Worm (Caenorhabditis elegans) whole organism, early embryonic: ENCODE data around the gene trx-1.

Experiments used
- B0310.2 ChIP-seq: sonication (generic microtip); optimal IDR thresholded peaks from 2 replicates; lab custom pipeline; 2016; ENCODE audit warnings: mild to moderate bottlenecking, missing genetic modification characterization, missing compliant biosample characterization
- F13C5.2 ChIP-seq: sonication (generic microtip); optimal IDR thresholded peaks from 2 replicates; lab custom pipeline; 2017; ENCODE audit warnings: mild to moderate bottlenecking, missing genetic modification characterization, inconsistent platforms, missing compliant biosample characterization
- aly-1 ChIP-seq: sonication (generic microtip); optimal IDR thresholded peaks from 2 replicates; lab custom pipeline; 2016; ENCODE audit warnings: missing genetic modification characterization, missing compliant biosample characterization
- ama-1 ChIP-seq: fragments of 150-350 bp; optimal IDR thresholded peaks from 2 replicates; lab custom pipeline; 2014
- ceh-13 ChIP-seq: fragments of 200-800 bp; sonication (Bioruptor generic); optimal IDR thresholded peaks from 2 replicates; lab custom pipeline; 2018; ENCODE audit warnings: mild to moderate bottlenecking, missing genetic modification characterization, missing compliant biosample characterization
- ceh-36 ChIP-seq: sonication (generic microtip); optimal IDR thresholded peaks from 2 replicates; lab custom pipeline; 2016; ENCODE audit warnings: missing genetic modification characterization, inconsistent platforms, missing compliant biosample characterization
- ets-7 ChIP-seq: sonication (generic microtip); optimal IDR thresholded peaks from 2 replicates; lab custom pipeline; 2016; ENCODE audit warnings: missing genotype, missing genetic modification characterization, missing compliant biosample characterization
- flt-1 ChIP-seq: fragments of 200-800 bp; sonication (Bioruptor generic); IDR thresholded peaks from 2 replicates; pipeline ENCODE4 v1.3.6; 2022; ENCODE audit warnings: missing genetic modification characterization, missing compliant biosample characterization
- hmbx-1 ChIP-seq: sonication (generic microtip); optimal IDR thresholded peaks from 2 replicates; lab custom pipeline; 2016; ENCODE audit warnings: mild to moderate bottlenecking, missing genetic modification characterization, missing compliant biosample characterization
- hmg-4 ChIP-seq: fragments of 200-800 bp; sonication (Bioruptor generic); optimal IDR thresholded peaks from 2 replicates; lab custom pipeline; 2018; ENCODE audit warnings: mild to moderate bottlenecking, missing genetic modification characterization, missing compliant biosample characterization
- hnd-1 ChIP-seq: sonication (generic microtip); optimal IDR thresholded peaks from 2 replicates; lab custom pipeline; 2016; ENCODE audit warnings: missing genetic modification characterization, missing compliant biosample characterization
- pes-1 ChIP-seq: fragments of 200-800 bp; sonication (Bioruptor generic); IDR thresholded peaks from 2 replicates; pipeline ENCODE4 v1.3.6; 2022; ENCODE audit warnings: missing genetic modification reagents, missing genetic modification characterization, missing compliant biosample characterization
- scrt-1 ChIP-seq: fragments of 200-800 bp; sonication (Bioruptor generic); IDR thresholded peaks from 2 replicates; pipeline ENCODE4 v1.3.6; 2022; ENCODE audit warnings: missing genetic modification characterization, missing compliant biosample characterization
- sea-1 ChIP-seq: fragments of 200-800 bp; sonication (Bioruptor generic); conservative IDR thresholded peaks from 2 replicates; pipeline ENCODE4 v1.3.6; 2022; ENCODE audit warnings: missing genetic modification characterization, missing compliant biosample characterization
- tbx-11 ChIP-seq: fragments of 200-800 bp; sonication (Bioruptor generic); IDR thresholded peaks from 2 replicates; pipeline ENCODE4 v1.3.6; 2022; ENCODE audit warnings: missing genetic modification characterization, missing compliant biosample characterization
- tbx-37 ChIP-seq: fragments of 200-800 bp; sonication (Bioruptor generic); conservative IDR thresholded peaks from 2 replicates; pipeline ENCODE4 v1.3.6; 2022; ENCODE audit warnings: missing genetic modification reagents, missing genetic modification characterization, missing compliant biosample characterization
- tra-4 ChIP-seq: sonication (generic microtip); optimal IDR thresholded peaks from 2 replicates; lab custom pipeline; 2017; ENCODE audit warnings: missing genetic modification characterization, missing compliant biosample characterization

trx-1 gene

DNA sequence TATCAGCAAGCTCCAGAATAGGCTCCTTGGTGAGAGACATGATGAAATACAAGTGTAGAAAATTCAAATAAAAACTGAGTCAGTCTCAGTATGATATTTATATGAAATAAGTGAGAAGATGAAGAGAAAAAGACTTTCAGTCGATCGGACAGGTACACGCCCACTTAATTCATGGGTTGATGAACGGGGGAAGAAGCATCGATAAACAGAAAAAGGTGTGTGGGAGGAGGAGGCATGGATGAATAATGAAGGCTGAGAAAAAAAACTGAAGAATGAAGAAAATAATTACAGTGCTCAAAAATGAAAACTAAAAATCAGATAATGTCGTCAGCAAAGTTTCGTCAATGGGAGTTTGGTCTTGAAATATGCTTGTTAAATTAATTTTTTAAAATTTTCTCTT is at the start of gene trx-1:
TSS of gene trx-1 (minus strand) at position 101 of the 400 bp plus-strand sequence.
- TF ChIP-seq ama-1 (lab: Kevin White, UChicago) (no peak), aly-1 (tag; lab: Kevin White, UChicago) (no peak), hnd-1 (tag; lab: Kevin White, UChicago) (no peak), B0310.2 (no peak), pes-1 (GFP tag; lab: Robert Waterston, UW) (no peak), hmg-4 (GFP tag; lab: Kevin White, UChicago) (no peak), ceh-13 (GFP tag; lab: Kevin White, UChicago) (no peak), ets-7 (tag; lab: Kevin White, UChicago) (no peak), tra-4 (no peak), F13C5.2 (tag; lab: Kevin White, UChicago) (no peak), hmbx-1 (tag; lab: Kevin White, UChicago) (no peak), tbx-37 (no peak), ceh-36 (tag; lab: Kevin White, UChicago) (no peak), flt-1 (GFP tag; lab: Robert Waterston, UW) (no peak)

DNA sequence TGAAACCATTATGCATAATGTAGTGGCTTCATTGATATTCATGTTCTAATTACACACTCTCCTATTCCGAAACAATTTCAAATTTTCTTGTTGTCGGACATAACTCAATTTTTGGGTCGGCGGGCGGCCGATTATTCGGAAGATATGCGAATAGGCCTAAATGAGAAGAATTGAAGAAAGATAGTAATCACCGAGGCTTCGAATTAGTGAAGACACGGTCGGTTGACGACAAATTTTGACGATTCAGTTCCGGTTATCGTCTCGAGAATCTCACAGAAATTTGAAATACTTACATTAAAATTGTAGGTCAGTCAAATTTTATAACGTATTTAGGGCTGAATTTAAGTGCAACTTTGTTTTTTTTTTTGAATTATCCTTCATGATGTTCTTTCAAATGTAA is 49.8 kb upstream of the trx-1 start:
- TF ChIP-seq B0310.2 (no peak), scrt-1 (GFP tag; lab: Robert Waterston, UW) (no peak), F13C5.2 (tag; lab: Kevin White, UChicago) (no peak), hmg-4 (GFP tag; lab: Kevin White, UChicago) (no peak), tra-4 (no peak), flt-1 (GFP tag; lab: Robert Waterston, UW) (no peak), ceh-36 (tag; lab: Kevin White, UChicago) (no peak), pes-1 (GFP tag; lab: Robert Waterston, UW) (no peak), ama-1 (lab: Kevin White, UChicago) (no peak), aly-1 (tag; lab: Kevin White, UChicago) (no peak), sea-1 (GFP tag; lab: Robert Waterston, UW) (no peak), ets-7 (tag; lab: Kevin White, UChicago) (no peak), tbx-37 (no peak), ceh-13 (GFP tag; lab: Kevin White, UChicago) (no peak), tbx-11 (GFP tag; lab: Robert Waterston, UW) (no peak), hnd-1 (tag; lab: Kevin White, UChicago) (no peak)

DNA sequence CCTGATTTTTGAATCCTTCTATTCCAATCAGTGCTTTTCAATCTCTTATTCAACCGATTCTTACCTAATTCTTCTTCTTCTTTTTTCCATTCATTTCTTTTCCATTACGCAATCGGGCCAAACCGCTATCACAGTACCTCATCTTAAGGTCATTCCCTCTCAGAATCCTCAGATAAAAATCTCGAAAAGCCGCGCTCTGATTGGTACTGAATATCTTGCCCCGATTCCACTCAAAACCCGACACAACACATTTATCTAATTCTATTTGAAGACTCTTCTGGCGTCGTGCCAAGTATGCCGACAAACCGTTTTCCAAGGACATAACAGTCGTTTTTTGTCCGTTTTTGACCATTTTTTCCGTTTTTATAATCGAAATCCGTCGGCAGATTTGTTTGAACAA is 48.5 kb upstream of the trx-1 start:
- TF ChIP-seq hmg-4 (GFP tag; lab: Kevin White, UChicago) (no peak), ets-7 (tag; lab: Kevin White, UChicago) (no peak), hnd-1 (tag; lab: Kevin White, UChicago) (no peak), tra-4 (no peak)

DNA sequence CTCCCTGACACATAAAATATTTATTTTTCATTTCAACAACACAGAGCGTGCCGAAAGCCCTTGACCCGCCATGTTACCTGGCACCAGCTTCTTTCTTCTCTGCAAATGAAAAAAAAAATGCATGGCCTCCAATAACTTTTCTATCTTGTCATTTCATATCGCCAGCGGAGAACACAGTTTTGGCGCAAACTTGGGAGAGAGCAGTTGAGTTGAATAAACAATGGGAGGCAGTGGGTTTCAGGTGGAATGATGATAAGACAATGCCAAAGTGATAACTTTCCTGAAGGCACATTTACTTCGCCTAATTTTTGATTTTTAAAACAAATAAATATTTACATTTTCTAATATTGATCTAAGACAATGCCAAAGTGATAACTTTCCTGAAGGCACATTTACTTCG is 47.9 kb upstream of the trx-1 start:
- TF ChIP-seq ceh-13 (GFP tag; lab: Kevin White, UChicago) (no peak), B0310.2 (no peak), ets-7 (tag; lab: Kevin White, UChicago) (no peak), flt-1 (GFP tag; lab: Robert Waterston, UW) (no peak), F13C5.2 (tag; lab: Kevin White, UChicago) (no peak), hmbx-1 (tag; lab: Kevin White, UChicago) (no peak), hnd-1 (tag; lab: Kevin White, UChicago) (no peak), ceh-36 (tag; lab: Kevin White, UChicago) (no peak), scrt-1 (GFP tag; lab: Robert Waterston, UW) (no peak), pes-1 (GFP tag; lab: Robert Waterston, UW) (no peak), sea-1 (GFP tag; lab: Robert Waterston, UW) (no peak), tra-4 (no peak), aly-1 (tag; lab: Kevin White, UChicago) (no peak), tbx-37 (no peak), hmg-4 (GFP tag; lab: Kevin White, UChicago) (no peak)

DNA sequence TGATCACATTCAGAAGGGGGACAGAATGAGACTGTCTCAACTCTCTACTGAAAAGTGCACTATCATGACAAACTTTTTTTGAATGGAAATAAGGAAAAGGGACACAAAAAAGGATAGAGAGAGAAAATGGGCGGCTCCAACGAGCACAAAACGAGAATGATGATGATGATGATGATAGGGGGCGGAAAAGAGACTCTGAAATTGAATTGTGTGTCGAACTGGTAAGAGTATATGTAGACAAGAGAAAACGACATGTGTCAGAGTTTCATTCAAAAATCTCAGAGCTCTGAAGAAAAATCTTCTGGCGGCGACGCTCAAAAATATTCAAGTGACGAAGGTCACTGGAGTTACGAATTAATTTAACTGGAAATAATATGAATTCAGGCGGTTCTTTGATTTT is 41.9 kb upstream of the trx-1 start:
- no peak for TF ChIP-seq ama-1 (lab: Kevin White, UChicago)
- no peak for TF ChIP-seq flt-1 (GFP tag; lab: Robert Waterston, UW)
- TF ChIP-seq F13C5.2 (tag; lab: Kevin White, UChicago): no peak
- no peak for TF ChIP-seq ceh-36 (tag; lab: Kevin White, UChicago)
- no peak for TF ChIP-seq ceh-13 (GFP tag; lab: Kevin White, UChicago)
- TF ChIP-seq hnd-1 (tag; lab: Kevin White, UChicago): no peak
- no peak for TF ChIP-seq tbx-37
- TF ChIP-seq hmg-4 (GFP tag; lab: Kevin White, UChicago): no peak
- no peak for TF ChIP-seq pes-1 (GFP tag; lab: Robert Waterston, UW)

DNA sequence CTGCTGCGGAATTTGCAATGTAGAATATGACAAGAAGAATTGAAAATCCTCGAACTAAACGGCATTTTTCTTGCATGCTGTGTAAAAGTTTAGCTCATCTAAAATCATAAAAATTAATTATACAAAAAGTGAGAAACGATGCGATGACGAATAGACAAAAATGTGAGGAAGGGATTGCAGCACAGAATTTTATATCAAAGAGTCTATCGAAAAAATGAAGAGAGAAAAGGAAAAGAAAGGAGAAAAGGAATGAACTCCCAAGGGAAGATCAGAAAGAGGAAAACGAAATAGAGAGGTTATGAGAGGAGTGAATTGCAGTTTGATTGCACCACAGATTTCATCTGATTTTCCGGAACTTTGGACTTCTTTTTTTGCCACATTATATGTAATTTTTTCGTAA is 40.8 kb upstream of the trx-1 start, which contains the start of gene glr-4:
TSS of gene glr-4 (minus strand) at position 101 of the 400 bp plus-strand sequence.
- TF ChIP-seq tra-4: no peak
- TF ChIP-seq ceh-13 (GFP tag; lab: Kevin White, UChicago): no peak
- TF ChIP-seq aly-1 (tag; lab: Kevin White, UChicago): no peak
- no peak for TF ChIP-seq hmg-4 (GFP tag; lab: Kevin White, UChicago)
- TF ChIP-seq scrt-1 (GFP tag; lab: Robert Waterston, UW): no peak
- no peak for TF ChIP-seq F13C5.2 (tag; lab: Kevin White, UChicago)
- no peak for TF ChIP-seq ets-7 (tag; lab: Kevin White, UChicago)
- no peak for TF ChIP-seq flt-1 (GFP tag; lab: Robert Waterston, UW)
- no peak for TF ChIP-seq hnd-1 (tag; lab: Kevin White, UChicago)
- no peak for TF ChIP-seq ceh-36 (tag; lab: Kevin White, UChicago)
- no peak for TF ChIP-seq sea-1 (GFP tag; lab: Robert Waterston, UW)
- no peak for TF ChIP-seq B0310.2
- TF ChIP-seq pes-1 (GFP tag; lab: Robert Waterston, UW): no peak

DNA sequence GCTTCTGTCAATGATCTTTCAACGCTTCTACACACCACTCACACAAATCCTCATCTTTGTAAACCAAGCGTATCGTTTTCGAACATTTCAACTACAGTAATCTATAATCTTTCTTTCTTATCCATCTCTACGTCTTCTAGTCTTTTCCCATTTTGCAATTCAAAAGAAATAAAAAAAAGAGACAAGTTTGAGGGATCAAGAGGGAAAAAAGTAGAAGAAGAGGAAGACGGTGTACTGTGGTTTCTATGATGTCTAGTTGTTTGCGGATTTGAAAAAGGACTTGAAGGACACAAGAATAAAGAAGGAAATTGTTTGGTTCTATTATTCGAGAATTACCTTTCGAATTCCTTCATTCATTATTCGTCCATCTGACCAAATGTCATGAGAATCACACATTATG is 39.1 kb upstream of the trx-1 start:
- TF ChIP-seq aly-1 (tag; lab: Kevin White, UChicago) (no peak), tbx-37 (no peak), pes-1 (GFP tag; lab: Robert Waterston, UW) (no peak), sea-1 (GFP tag; lab: Robert Waterston, UW) (no peak), tra-4 (no peak), F13C5.2 (tag; lab: Kevin White, UChicago) (no peak), ceh-13 (GFP tag; lab: Kevin White, UChicago) (no peak), ama-1 (lab: Kevin White, UChicago) (no peak)
